Worm (Caenorhabditis elegans) whole organism, mixed stage, embryonic: Measurements from ENCODE around the gene F22B5.5.

Source experiments
- M03D4.4 ChIP-seq: sonication (generic microtip); optimal IDR thresholded peaks from 2 replicates; lab custom pipeline; 2017; ENCODE audit warnings: mild to moderate bottlenecking, missing genetic modification characterization, missing compliant biosample characterization
- blmp-1 ChIP-seq: fragments of 150-350 bp; optimal IDR thresholded peaks from 2 replicates; lab custom pipeline; 2014; ENCODE audit warnings: missing biosample characterization, missing genetic modification characterization
- ceh-39 ChIP-seq: fragments of 150-350 bp; optimal IDR thresholded peaks from 2 replicates; lab custom pipeline; 2014; ENCODE audit warnings: missing biosample characterization, missing genetic modification characterization
- ceh-43 ChIP-seq: fragments of 200-800 bp; sonication (Bioruptor generic); optimal IDR thresholded peaks from 2 replicates; lab custom pipeline; 2018; ENCODE audit warnings: mild to moderate bottlenecking, missing genetic modification characterization, moderate library complexity, missing compliant biosample characterization
- ceh-83 ChIP-seq: fragments of 200-800 bp; sonication (Bioruptor generic); optimal IDR thresholded peaks from 2 replicates; lab custom pipeline; 2018; ENCODE audit warnings: mild to moderate bottlenecking, missing genetic modification characterization, missing compliant biosample characterization
- ces-1 ChIP-seq: fragments of 150-350 bp; optimal IDR thresholded peaks from 2 replicates; lab custom pipeline; 2014; ENCODE audit warnings: missing biosample characterization, missing genetic modification reagents, missing genetic modification characterization
- cnd-1 ChIP-seq: fragments of 200-800 bp; sonication (Bioruptor generic); optimal IDR thresholded peaks from 2 replicates; lab custom pipeline; 2018; ENCODE audit warnings: mild to moderate bottlenecking, missing genetic modification characterization, missing compliant biosample characterization
- drap-1 ChIP-seq: fragments of 200-800 bp; sonication (Bioruptor generic); optimal IDR thresholded peaks from 3 replicates; lab custom pipeline; 2018; ENCODE audit warnings: mild to moderate bottlenecking, missing genetic modification characterization, missing compliant biosample characterization
- elt-1 ChIP-seq: sonication (generic microtip); optimal IDR thresholded peaks from 2 replicates; lab custom pipeline; 2017; ENCODE audit warnings: missing genetic modification characterization, mild to moderate bottlenecking, missing compliant biosample characterization, antibody characterized with exemption, moderate library complexity, borderline replicate concordance; ENCODE audit not compliant: insufficient read depth
- flh-1 ChIP-seq: fragments of 200-800 bp; sonication (Bioruptor generic); optimal IDR thresholded peaks from 2 replicates; lab custom pipeline; 2018; ENCODE audit warnings: mild to moderate bottlenecking, missing genetic modification characterization, moderate library complexity, missing compliant biosample characterization
- ham-2 ChIP-seq: fragments of 200-800 bp; sonication (Bioruptor generic); optimal IDR thresholded peaks from 2 replicates; lab custom pipeline; 2018; ENCODE audit warnings: mild to moderate bottlenecking, missing genetic modification characterization, missing compliant biosample characterization
- hlh-1 ChIP-seq: fragments of 150-350 bp; optimal IDR thresholded peaks from 2 replicates; lab custom pipeline; 2014; ENCODE audit warnings: missing biosample characterization, missing genetic modification reagents, missing genetic modification characterization
- lin-13 ChIP-seq: fragments of 150-350 bp; optimal IDR thresholded peaks from 2 replicates; lab custom pipeline; 2014; ENCODE audit warnings: missing biosample characterization, missing genetic modification characterization
- lin-32 ChIP-seq: fragments of 200-800 bp; sonication (Bioruptor generic); optimal IDR thresholded peaks from 2 replicates; lab custom pipeline; 2018; ENCODE audit warnings: mild to moderate bottlenecking, missing genetic modification characterization, missing compliant biosample characterization
- lsy-2 ChIP-seq: fragments of 150-350 bp; optimal IDR thresholded peaks from 2 replicates; lab custom pipeline; 2014; ENCODE audit warnings: missing biosample characterization, missing genetic modification characterization
- mab-5 ChIP-seq: fragments of 150-350 bp; optimal IDR thresholded peaks from 2 replicates; lab custom pipeline; 2014; ENCODE audit warnings: missing biosample characterization, missing genetic modification characterization
- mep-1 ChIP-seq: fragments of 150-350 bp; optimal IDR thresholded peaks from 2 replicates; lab custom pipeline; 2017; ENCODE audit warnings: missing biosample characterization, missing genetic modification reagents, missing genetic modification characterization, inconsistent platforms
- mls-2 ChIP-seq: sonication (generic microtip); optimal IDR thresholded peaks from 2 replicates; lab custom pipeline; 2016; ENCODE audit warnings: mild to moderate bottlenecking, missing genetic modification characterization, moderate library complexity, missing compliant biosample characterization
- nhr-12 ChIP-seq: fragments of 150-350 bp; optimal IDR thresholded peaks from 2 replicates; lab custom pipeline; 2014; ENCODE audit warnings: missing biosample characterization, missing genetic modification characterization
- nhr-2 ChIP-seq: fragments of 150-350 bp; optimal IDR thresholded peaks from 2 replicates; lab custom pipeline; 2014; ENCODE audit warnings: missing biosample characterization, missing genetic modification characterization
- nhr-237 ChIP-seq: fragments of 150-350 bp; optimal IDR thresholded peaks from 2 replicates; lab custom pipeline; 2014; ENCODE audit warnings: missing biosample characterization, missing genetic modification characterization
- nhr-28 ChIP-seq: fragments of 150-350 bp; optimal IDR thresholded peaks from 2 replicates; lab custom pipeline; 2014; ENCODE audit warnings: missing biosample characterization, missing genetic modification characterization
- nhr-76 ChIP-seq: sonication (generic microtip); optimal IDR thresholded peaks from 2 replicates; lab custom pipeline; 2017; ENCODE audit warnings: missing biosample characterization, missing genetic modification characterization
- pha-4 ChIP-seq: fragments of 150-350 bp; optimal IDR thresholded peaks from 2 replicates; lab custom pipeline; 2018; ENCODE audit warnings: missing biosample characterization, missing genetic modification reagents, missing genetic modification characterization
- sem-2 ChIP-seq: fragments of 200-800 bp; sonication (Bioruptor generic); optimal IDR thresholded peaks from 2 replicates; lab custom pipeline; 2018; ENCODE audit warnings: mild to moderate bottlenecking, missing genetic modification characterization, missing compliant biosample characterization
- snpc-4 ChIP-seq: fragments of 150-350 bp; optimal IDR thresholded peaks from 2 replicates; lab custom pipeline; 2014; ENCODE audit warnings: missing biosample characterization, missing genetic modification characterization
- sptf-1 ChIP-seq: sonication (generic microtip); optimal IDR thresholded peaks from 2 replicates; lab custom pipeline; 2017; ENCODE audit warnings: mild to moderate bottlenecking, missing genetic modification characterization, moderate library complexity, missing compliant biosample characterization
- tbx-8 ChIP-seq: fragments of 200-800 bp; sonication (Bioruptor generic); optimal IDR thresholded peaks from 2 replicates; lab custom pipeline; 2018; ENCODE audit warnings: mild to moderate bottlenecking, missing genetic modification characterization, moderate library complexity, missing compliant biosample characterization
- unc-120 ChIP-seq: sonication (generic microtip); optimal IDR thresholded peaks from 2 replicates; lab custom pipeline; 2017; ENCODE audit warnings: missing genetic modification characterization, missing compliant biosample characterization; ENCODE audit not compliant: poor library complexity, severe bottlenecking
- unc-39 ChIP-seq: fragments of 150-350 bp; optimal IDR thresholded peaks from 2 replicates; lab custom pipeline; 2014; ENCODE audit warnings: missing biosample characterization, missing genetic modification characterization
- unc-62 ChIP-seq: fragments of 150-350 bp; optimal IDR thresholded peaks from 2 replicates; lab custom pipeline; 2014; ENCODE audit warnings: missing biosample characterization, missing genetic modification reagents, missing genetic modification characterization
- zip-8 ChIP-seq: fragments of 150-350 bp; optimal IDR thresholded peaks from 2 replicates; lab custom pipeline; 2014; ENCODE audit warnings: missing biosample characterization, missing genetic modification characterization
- ztf-11 ChIP-seq: fragments of 150-350 bp; optimal IDR thresholded peaks from 2 replicates; lab custom pipeline; 2014; ENCODE audit warnings: missing biosample characterization, missing genetic modification characterization

F22B5.5 gene

ce11 chrII:8467809-8468208 lies 13.4 kb upstream of the F22B5.5 start, which contains the start of gene M05D6.2:
Gene M05D6.2, plus strand, starts transcription at chrII:8468109.
- TF ChIP-seq unc-62 (GFP tag; lab: Kevin White, UChicago) = no peak
- no peak for TF ChIP-seq elt-1
- TF ChIP-seq unc-39 (tag; lab: Kevin White, UChicago) = no peak
- TF ChIP-seq ztf-11 = no peak
- TF ChIP-seq hlh-1 (tag; lab: Kevin White, UChicago) = no peak
- no peak for TF ChIP-seq ces-1 (GFP tag; lab: Kevin White, UChicago)
- TF ChIP-seq lin-32 (GFP tag; lab: Kevin White, UChicago) = no peak
- no peak for TF ChIP-seq mep-1 (tag; lab: Kevin White, UChicago)
- no peak for TF ChIP-seq drap-1 (GFP tag; lab: Kevin White, UChicago)
- TF ChIP-seq cnd-1 (tag; lab: Kevin White, UChicago) = no peak
- TF ChIP-seq zip-8 (tag; lab: Kevin White, UChicago) = no peak
- no peak for TF ChIP-seq nhr-28
- TF ChIP-seq pha-4 (tag; lab: Kevin White, UChicago) = no peak
- no peak for TF ChIP-seq mls-2 (tag; lab: Kevin White, UChicago)
- TF ChIP-seq ham-2 (GFP tag; lab: Kevin White, UChicago) = no peak

- TF ChIP-seq sem-2 (no peak), snpc-4 (tag; lab: Kevin White, UChicago) (no peak), ceh-43 (GFP tag; lab: Kevin White, UChicago) (no peak), unc-39 (tag; lab: Kevin White, UChicago) (no peak), mab-5 (tag; lab: Kevin White, UChicago) (no peak), mep-1 (tag; lab: Kevin White, UChicago) (no peak), ceh-83 (GFP tag; lab: Kevin White, UChicago) (peak; percentile 32), blmp-1 (tag; lab: Kevin White, UChicago) (no peak)
These were observed 12.5 kb upstream of the F22B5.5 start, which contains the start of gene F22B5.10 for ce11 chrII:8466874-8467273. Gene F22B5.10, plus strand, starts transcription at chrII:8467174.

- TF ChIP-seq snpc-4 (tag; lab: Kevin White, UChicago) = no peak
- TF ChIP-seq nhr-237 (tag; lab: Kevin White, UChicago) = no peak
- TF ChIP-seq pha-4 (tag; lab: Kevin White, UChicago) = peak; percentile 47
- TF ChIP-seq nhr-2 (tag; lab: Kevin White, UChicago) = no peak
- no peak for TF ChIP-seq tbx-8
- peak; percentile 93 for TF ChIP-seq ces-1 (GFP tag; lab: Kevin White, UChicago)
- peak; percentile 24 for TF ChIP-seq lsy-2 (tag; lab: Kevin White, UChicago)
- TF ChIP-seq cnd-1 (tag; lab: Kevin White, UChicago) = no peak
- no peak for TF ChIP-seq lin-32 (GFP tag; lab: Kevin White, UChicago)
- TF ChIP-seq ham-2 (GFP tag; lab: Kevin White, UChicago) = no peak
- TF ChIP-seq unc-120 (tag; lab: Kevin White, UChicago) = peak; percentile 93
- TF ChIP-seq hlh-1 (tag; lab: Kevin White, UChicago) = no peak
- TF ChIP-seq sem-2 = no peak
- TF ChIP-seq nhr-76 (tag; lab: Kevin White, UChicago) = no peak
These were observed 10.1 kb upstream of the F22B5.5 start, which contains the start of gene fars-3 for ce11 chrII:8464448-8464898. Gene fars-3, plus strand, starts transcription at chrII:8464848.

ce11 chrII:8457438-8457837 lies 3.0 kb upstream of the F22B5.5 start, which contains the start of gene zyg-9:
Gene zyg-9, plus strand, starts transcription at chrII:8457818.
- TF ChIP-seq ceh-39 (no peak), nhr-12 (tag; lab: Kevin White, UChicago) (no peak), lin-32 (GFP tag; lab: Kevin White, UChicago) (no peak), mls-2 (tag; lab: Kevin White, UChicago) (no peak), zip-8 (tag; lab: Kevin White, UChicago) (no peak)
- TF ChIP-seq, all 35 proteins: peak for 0

- TF ChIP-seq ceh-83 (GFP tag; lab: Kevin White, UChicago) (no peak), sptf-1 (tag; lab: Kevin White, UChicago) (no peak), blmp-1 (tag; lab: Kevin White, UChicago) (no peak), hlh-1 (tag; lab: Kevin White, UChicago) (peak; percentile 1), lin-13 (peak; percentile 0), sem-2 (no peak), drap-1 (GFP tag; lab: Kevin White, UChicago) (no peak), flh-1 (GFP tag; lab: Kevin White, UChicago) (no peak), ceh-39 (no peak), mab-5 (tag; lab: Kevin White, UChicago) (no peak), snpc-4 (tag; lab: Kevin White, UChicago) (no peak), nhr-12 (tag; lab: Kevin White, UChicago) (no peak), lsy-2 (tag; lab: Kevin White, UChicago) (no peak), unc-62 (GFP tag; lab: Kevin White, UChicago) (no peak), M03D4.4 (no peak), elt-1 (no peak), ces-1 (GFP tag; lab: Kevin White, UChicago) (no peak)
These were observed 2.4 kb upstream of the F22B5.5 start for ce11 chrII:8456681-8457389.
